Fruit fly (Drosophila melanogaster): ENCODE measurements around the gene CG18628.
A peak's percentile ranks its signal among the peaks of the same experiment; 100 is the strongest.

CG18628 gene

dm6 chr3L:10681814-10682213, 42.3 kb downstream of the CG18628 start (continued):
- peak; percentile 54; the same call in 1 of the 3 replicates for TF ChIP-seq z (GFP tag; IDR thresholded peaks at IDR 0.05)
- TF ChIP-seq CG9797 (GFP tag; optimal IDR thresholded peaks at IDR 0.05): no peak
- no peak for TF ChIP-seq CG10979 (tag; optimal IDR thresholded peaks at IDR 0.05)
- TF ChIP-seq Nf-YC (tag; optimal IDR thresholded peaks at IDR 0.05): no peak
- TF ChIP-seq inv (GFP tag; IDR thresholded peaks at IDR 0.05; ENCODE audit: partially characterized antibody): no peak
- no peak for TF ChIP-seq NfI (GFP tag; optimal IDR thresholded peaks at IDR 0.05)
- no peak for TF ChIP-seq CG10654 (GFP tag; optimal IDR thresholded peaks at IDR 0.05)
- no peak for TF ChIP-seq disco-r (GFP tag; optimal IDR thresholded peaks at IDR 0.05)
- no peak for TF ChIP-seq zen (tag; optimal IDR thresholded peaks at IDR 0.05)
- TF ChIP-seq CG14710 (tag; optimal IDR thresholded peaks at IDR 0.05): no peak
- TF ChIP-seq Jarid2 (GFP tag; optimal IDR thresholded peaks at IDR 0.05): no peak
- peak; percentile 32; the same call in 1 of the 2 replicates for TF ChIP-seq CG9932 (GFP tag; IDR thresholded peaks at IDR 0.05)
- no peak for TF ChIP-seq CG15269 (tag; optimal IDR thresholded peaks at IDR 0.05)
- TF ChIP-seq CG17612 (GFP tag; IDR thresholded peaks at IDR 0.05): no peak
- TF ChIP-seq Eip74EF (GFP tag; optimal IDR thresholded peaks at IDR 0.05): no peak
- TF ChIP-seq en (GFP tag; optimal IDR thresholded peaks at IDR 0.05): no peak
- no peak for TF ChIP-seq CG30403 (GFP tag; optimal IDR thresholded peaks at IDR 0.05)
- TF ChIP-seq Ada2b (GFP tag; IDR thresholded peaks at IDR 0.05): 0 out of 2 replicates have a peak, but pooled peaks have one; percentile 30
- no peak for TF ChIP-seq sug (tag; optimal IDR thresholded peaks at IDR 0.05)
- no peak for TF ChIP-seq gsb-n (tag; optimal IDR thresholded peaks at IDR 0.05)
- no peak for TF ChIP-seq pita (GFP tag; optimal IDR thresholded peaks at IDR 0.05)
- no peak for TF ChIP-seq CG12942 (GFP tag; optimal IDR thresholded peaks at IDR 0.05)
- no peak for TF ChIP-seq CG12155 (GFP tag; optimal IDR thresholded peaks at IDR 0.05)
- no peak for TF ChIP-seq cad (GFP tag; optimal IDR thresholded peaks at IDR 0.05)
- no peak for TF ChIP-seq TFAM (GFP tag; optimal IDR thresholded peaks at IDR 0.05)
- TF ChIP-seq jigr1 (GFP tag; IDR thresholded peaks at IDR 0.05): no peak
- TF ChIP-seq chm (GFP tag; IDR thresholded peaks at IDR 0.05): peak; percentile 69; the same call in 1 of the 2 replicates
- no peak for TF ChIP-seq insv (GFP tag; optimal IDR thresholded peaks at IDR 0.05)
- TF ChIP-seq fd102C (GFP tag; optimal IDR thresholded peaks at IDR 0.05): no peak
- TF ChIP-seq chinmo (GFP tag; IDR thresholded peaks at IDR 0.05; ENCODE audit: partially characterized antibody): peak; percentile 81; the same call in 2 of the 4 replicates
- TF ChIP-seq cas (GFP tag; IDR thresholded peaks at IDR 0.05): no peak
- TF ChIP-seq zf30C (GFP tag; optimal IDR thresholded peaks at IDR 0.05): no peak
- no peak for TF ChIP-seq CG16815 (GFP tag; optimal IDR thresholded peaks at IDR 0.05)
- no peak for TF ChIP-seq nerfin-1 (tag; optimal IDR thresholded peaks at IDR 0.05)
- no peak for TF ChIP-seq tin (GFP tag; optimal IDR thresholded peaks at IDR 0.05)
- no peak for TF ChIP-seq Sry-δ (GFP tag; optimal IDR thresholded peaks at IDR 0.05)
- TF ChIP-seq Gug (GFP tag; IDR thresholded peaks at IDR 0.05): no peak
- TF ChIP-seq HLH54F (GFP tag; optimal IDR thresholded peaks at IDR 0.05): no peak
- no peak for TF ChIP-seq CG10209 (GFP tag; optimal IDR thresholded peaks at IDR 0.05)
- TF ChIP-seq CG14050 (GFP tag; IDR thresholded peaks at IDR 0.05): no peak
- TF ChIP-seq Rx (GFP tag; IDR thresholded peaks at IDR 0.05): no peak
- TF ChIP-seq Asciz (GFP tag; optimal IDR thresholded peaks at IDR 0.05): no peak
- TF ChIP-seq p53 (GFP tag; optimal IDR thresholded peaks at IDR 0.05): no peak
- peak; percentile 64; the same call in 1 of the 2 replicates for TF ChIP-seq Adf1 (GFP tag; IDR thresholded peaks at IDR 0.05)
- TF ChIP-seq Hey (tag; optimal IDR thresholded peaks at IDR 0.05): no peak
- TF ChIP-seq croc (GFP tag; conservative IDR thresholded peaks at IDR 0.05): no peak
- no peak for TF ChIP-seq CG17361 (GFP tag; IDR thresholded peaks at IDR 0.05)
- TF ChIP-seq pb (GFP tag; optimal IDR thresholded peaks at IDR 0.05): no peak
- no peak for TF ChIP-seq grau (tag; optimal IDR thresholded peaks at IDR 0.05)
- no peak for TF ChIP-seq sc (optimal IDR thresholded peaks at IDR 0.05)
- TF ChIP-seq sc (GFP tag; optimal IDR thresholded peaks at IDR 0.05): no peak
- TF ChIP-seq CG2129 (GFP tag; IDR thresholded peaks at IDR 0.05; ENCODE audit: partially characterized antibody): no peak
